Fruit fly (Drosophila melanogaster) whole organism, prepupa: Measurements from ENCODE around the gene CG14402.
A peak's percentile ranks its signal among the peaks of the same experiment; 100 is the strongest.

ENCODE experiments used
- CG10631 ChIP-seq: fragments of 200-800 bp; sonication (Bioruptor generic); optimal IDR thresholded peaks from 2 replicates; lab custom pipeline; 2016; ENCODE audit warnings: missing biosample characterization, missing genetic modification characterization
- CG10669 ChIP-seq: fragments of 200-800 bp; sonication (Bioruptor generic); optimal IDR thresholded peaks from 3 replicates; lab custom pipeline; 2018; ENCODE audit warnings: missing biosample characterization, mild to moderate bottlenecking, missing genetic modification characterization, moderate library complexity
- CG11294 ChIP-seq: fragments of 200-800 bp; sonication (Bioruptor generic); IDR thresholded peaks from 2 replicates; pipeline ENCODE4 v1.3.6; 2022; ENCODE audit warnings: missing biosample characterization, missing genetic modification characterization
- CG11762 ChIP-seq: fragments of 200-800 bp; sonication (Bioruptor generic); optimal IDR thresholded peaks from 3 replicates; lab custom pipeline; 2016; ENCODE audit warnings: missing biosample characterization, missing genetic modification characterization; ENCODE audit not compliant: insufficient read depth
- CG11902 ChIP-seq: fragments of 200-800 bp; sonication (Bioruptor generic); optimal IDR thresholded peaks from 3 replicates; lab custom pipeline; 2016; ENCODE audit warnings: missing biosample characterization, missing genetic modification characterization
- CG16779 ChIP-seq: fragments of 200-800 bp; sonication (Bioruptor generic); optimal IDR thresholded peaks from 3 replicates; lab custom pipeline; 2017; ENCODE audit warnings: missing biosample characterization, mild to moderate bottlenecking, missing genetic modification characterization
- CG3032 ChIP-seq: fragments of 200-800 bp; optimal IDR thresholded peaks from 2 replicates; lab custom pipeline; 2019; ENCODE audit warnings: missing biosample characterization, mild to moderate bottlenecking, missing genetic modification characterization, moderate library complexity
- CG31627 ChIP-seq: fragments of 200-800 bp; sonication (Bioruptor generic); optimal IDR thresholded peaks from 3 replicates; lab custom pipeline; 2016; ENCODE audit warnings: missing biosample characterization, missing genetic modification characterization
- CG32006 ChIP-seq: fragments of 200-800 bp; sonication (Bioruptor generic); optimal IDR thresholded peaks from 3 replicates; lab custom pipeline; 2017; ENCODE audit warnings: missing biosample characterization, mild to moderate bottlenecking, missing genetic modification characterization
- CG3919 ChIP-seq: fragments of 200-800 bp; sonication (Bioruptor generic); optimal IDR thresholded peaks from 3 replicates; lab custom pipeline; 2016; ENCODE audit warnings: missing biosample characterization, missing genetic modification characterization
- CG4318 ChIP-seq: fragments of 200-800 bp; sonication (Bioruptor generic); optimal IDR thresholded peaks from 3 replicates; lab custom pipeline; 2017; ENCODE audit warnings: missing biosample characterization, mild to moderate bottlenecking, missing genetic modification characterization
- CG6163 ChIP-seq: fragments of 200-800 bp; sonication (Bioruptor generic); IDR thresholded peaks from 3 replicates; pipeline ENCODE4 v1.3.6; 2022; ENCODE audit warnings: missing biosample characterization, missing genetic modification characterization
- CG6276 ChIP-seq: fragments of 200-800 bp; sonication (Bioruptor generic); optimal IDR thresholded peaks from 2 replicates; lab custom pipeline; 2017; ENCODE audit warnings: missing biosample characterization, mild to moderate bottlenecking, missing genetic modification characterization
- CG6792 ChIP-seq: fragments of 200-800 bp; sonication (Bioruptor generic); optimal IDR thresholded peaks from 3 replicates; lab custom pipeline; 2016; ENCODE audit warnings: missing biosample characterization, missing genetic modification characterization
- CG6808 ChIP-seq: fragments of 200-800 bp; sonication (Bioruptor generic); optimal IDR thresholded peaks from 3 replicates; lab custom pipeline; 2017; ENCODE audit warnings: missing biosample characterization, missing genetic modification characterization, mild to moderate bottlenecking, moderate library complexity, missing genetic modification reagents
- CG8119 ChIP-seq: fragments of 200-800 bp; sonication (Bioruptor generic); IDR thresholded peaks from 3 replicates; pipeline ENCODE4 v1.3.6; 2022; ENCODE audit warnings: missing biosample characterization, missing genetic modification characterization
- CG8319 ChIP-seq: fragments of 200-800 bp; sonication (Bioruptor generic); optimal IDR thresholded peaks from 3 replicates; lab custom pipeline; 2016; ENCODE audit warnings: missing biosample characterization, missing genetic modification characterization
- CG8632 ChIP-seq: fragments of 200-800 bp; sonication (Bioruptor generic); optimal IDR thresholded peaks from 3 replicates; lab custom pipeline; 2016; ENCODE audit warnings: missing biosample characterization, missing genetic modification characterization
- CG9139 ChIP-seq: fragments of 200-800 bp; sonication (Bioruptor generic); optimal IDR thresholded peaks from 3 replicates; lab custom pipeline; 2017; ENCODE audit warnings: missing biosample characterization, mild to moderate bottlenecking, missing genetic modification characterization
- Eip78C ChIP-seq: fragments of 200-800 bp; sonication (Bioruptor generic); peaks from one replicate; lab custom pipeline; 2016; ENCODE audit warnings: missing biosample characterization, missing genetic modification characterization
- Gug ChIP-seq: fragments of 200-800 bp; sonication (Bioruptor generic); IDR thresholded peaks from 2 replicates; pipeline ENCODE4 v1.3.6; 2022; ENCODE audit warnings: missing biosample characterization, missing genetic modification characterization
- Hr4 ChIP-seq: fragments of 200-800 bp; sonication (Bioruptor generic); optimal IDR thresholded peaks from 3 replicates; lab custom pipeline; 2016; ENCODE audit warnings: missing biosample characterization, missing genetic modification characterization
- OdsH ChIP-seq: fragments of 200-800 bp; sonication (Bioruptor generic); optimal IDR thresholded peaks from 3 replicates; lab custom pipeline; 2016; ENCODE audit warnings: missing biosample characterization, missing genetic modification characterization
- Smox ChIP-seq: fragments of 200-800 bp; sonication (Bioruptor generic); optimal IDR thresholded peaks from 3 replicates; lab custom pipeline; 2016; ENCODE audit warnings: missing biosample characterization, missing genetic modification characterization
- Sox15 ChIP-seq: fragments of 200-800 bp; sonication (Bioruptor generic); optimal IDR thresholded peaks from 3 replicates; lab custom pipeline; 2016; ENCODE audit warnings: missing biosample characterization, missing genetic modification characterization
- achi ChIP-seq: fragments of 200-800 bp; sonication (Bioruptor generic); optimal IDR thresholded peaks from 3 replicates; lab custom pipeline; 2016; ENCODE audit warnings: missing biosample characterization, missing genetic modification characterization
- dac ChIP-seq: fragments of 200-800 bp; sonication (Bioruptor generic); optimal IDR thresholded peaks from 2 replicates; lab custom pipeline; 2017; ENCODE audit warnings: missing biosample characterization, mild to moderate bottlenecking, missing genetic modification characterization
- dsx ChIP-seq: fragments of 200-800 bp; optimal IDR thresholded peaks from 3 replicates; lab custom pipeline; 2019; ENCODE audit warnings: missing biosample characterization, mild to moderate bottlenecking, missing genetic modification characterization, moderate library complexity; ENCODE audit not compliant: poor library complexity, severe bottlenecking
- eg ChIP-seq: fragments of 200-800 bp; sonication (Bioruptor generic); IDR thresholded peaks from 3 replicates; pipeline ENCODE4 v1.3.6; 2022; ENCODE audit warnings: missing biosample characterization, missing genetic modification characterization
- esn ChIP-seq: fragments of 200-800 bp; sonication (Bioruptor generic); optimal IDR thresholded peaks from 2 replicates; lab custom pipeline; 2016; ENCODE audit warnings: missing biosample characterization, mild to moderate bottlenecking, missing genetic modification characterization, moderate library complexity
- fd85E ChIP-seq: fragments of 200-800 bp; sonication (Bioruptor generic); optimal IDR thresholded peaks from 3 replicates; lab custom pipeline; 2016; ENCODE audit warnings: missing biosample characterization, missing genetic modification characterization
- pdm3 ChIP-seq: fragments of 200-800 bp; sonication (Bioruptor generic); optimal IDR thresholded peaks from 3 replicates; lab custom pipeline; 2016; ENCODE audit warnings: missing biosample characterization, missing genetic modification characterization
- salr ChIP-seq, 2 experiments: fragments of 200-800 bp; sonication (Bioruptor generic); optimal IDR thresholded peaks; 3 replicates each; lab custom pipeline; 2016 to 2018; ENCODE audit warnings: missing biosample characterization in 2 of 2, missing genetic modification characterization in 2 of 2, mild to moderate bottlenecking in 1 of 2
- topi ChIP-seq: fragments of 200-800 bp; sonication (Bioruptor generic); optimal IDR thresholded peaks from 3 replicates; lab custom pipeline; 2016; ENCODE audit warnings: missing biosample characterization, missing genetic modification characterization
- vri ChIP-seq: fragments of 200-800 bp; sonication (Bioruptor generic); optimal IDR thresholded peaks from 3 replicates; lab custom pipeline; 2016; ENCODE audit warnings: missing biosample characterization, mild to moderate bottlenecking, missing genetic modification characterization

CG14402 gene

DNA sequence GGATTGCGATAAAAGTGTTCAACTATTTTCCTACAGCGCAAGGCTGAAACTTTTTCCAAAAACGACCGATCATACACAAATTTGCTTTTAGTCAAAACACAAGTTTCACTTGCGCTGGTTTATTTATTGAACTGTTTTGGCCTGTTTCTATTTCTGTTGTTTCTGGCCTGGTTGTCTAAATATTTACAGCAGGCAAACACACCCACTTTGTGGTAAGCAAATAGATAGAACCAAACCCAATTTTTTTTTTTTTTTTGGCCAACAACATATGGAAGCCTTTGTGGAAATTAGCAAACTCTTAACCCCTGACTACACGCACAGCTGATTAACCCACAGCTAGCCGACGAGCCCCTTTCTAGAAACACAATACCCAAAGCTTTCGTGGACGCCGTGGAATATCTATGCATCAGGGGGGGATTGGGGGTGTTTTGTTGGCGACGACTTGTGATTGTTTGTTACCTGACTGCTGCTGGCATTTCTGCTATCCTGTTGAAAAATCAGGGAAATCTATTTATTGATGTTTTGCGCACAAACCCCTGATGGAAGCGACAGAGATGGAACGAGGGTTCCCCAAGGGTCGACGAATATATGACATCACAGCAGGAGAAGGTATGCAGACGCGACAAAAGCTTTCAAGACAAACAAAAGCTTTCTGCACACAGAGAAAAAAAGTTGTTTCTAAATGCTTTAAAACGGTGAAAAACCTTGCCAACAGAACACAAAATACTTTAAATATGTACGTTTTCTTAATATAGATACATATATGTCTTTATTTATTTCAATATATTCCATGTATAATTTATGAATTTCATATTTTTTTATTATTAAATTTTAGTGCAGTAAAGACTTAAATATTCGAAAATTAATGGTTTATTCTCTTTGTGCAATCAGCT, 41.2 kb upstream of the CG14402 start (continued):
- TF ChIP-seq Eip78C (GFP tag; lab: Kevin White, UChicago) (peak; percentile 68), CG6163 (GFP tag; lab: Robert Waterston, UW) (0 out of 3 replicates have a peak, but pooled peaks have one; percentile 31), CG32006 (GFP tag; lab: Kevin White, UChicago) (peak; percentile 39), achi (GFP tag; lab: Kevin White, UChicago) (peak; percentile 26), OdsH (GFP tag; lab: Kevin White, UChicago) (peak; percentile 33), CG6808 (GFP tag; lab: Kevin White, UChicago) (peak; percentile 14), CG16779 (tag; lab: Kevin White, UChicago) (no peak), CG4318 (GFP tag; lab: Kevin White, UChicago) (no peak), CG11762 (GFP tag; lab: Kevin White, UChicago) (peak; percentile 12), topi (GFP tag; lab: Kevin White, UChicago) (peak; percentile 11), CG11902 (GFP tag; lab: Kevin White, UChicago) (no peak), CG6792 (GFP tag; lab: Kevin White, UChicago) (peak; percentile 40), dsx (peak; percentile 24), pdm3 (peak; percentile 19), CG8632 (GFP tag; lab: Kevin White, UChicago) (peak; percentile 40), esn (peak; percentile 27), vri (peak; percentile 30), CG9139 (peak; percentile 3), CG3919 (GFP tag; lab: Kevin White, UChicago) (peak; percentile 31)

DNA sequence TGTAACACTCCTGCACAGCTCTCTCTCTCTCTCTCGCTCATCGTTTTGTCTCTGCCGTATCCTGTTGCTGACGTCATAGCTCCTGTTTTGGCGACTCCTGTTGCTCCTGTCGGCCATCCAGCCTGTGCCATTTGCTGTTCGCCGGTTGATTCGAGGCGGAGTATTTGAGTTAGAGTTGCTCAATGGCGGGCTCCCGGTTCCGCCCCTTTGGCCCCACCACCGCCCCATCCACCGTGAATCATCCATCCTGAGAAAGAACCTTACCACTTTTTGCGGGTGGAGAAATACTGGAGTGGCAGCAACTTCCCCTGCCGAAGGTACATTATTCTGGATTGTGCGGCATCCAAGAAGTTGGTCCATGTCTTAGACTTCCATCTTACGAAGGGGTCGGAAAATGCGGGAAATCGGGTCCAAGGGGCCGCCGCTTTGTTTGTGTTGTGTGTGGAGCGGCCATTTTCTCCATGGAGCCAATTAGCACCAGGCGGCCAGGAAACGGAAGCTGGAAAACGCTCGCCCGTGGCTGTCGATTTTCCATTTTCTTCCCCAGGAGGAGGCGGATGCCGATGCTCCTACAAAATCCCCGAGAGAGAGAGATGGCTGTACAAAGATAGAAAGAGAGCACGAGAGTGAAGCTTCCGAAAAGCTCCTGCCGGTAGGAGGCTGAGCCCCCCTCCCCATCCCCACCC, 40.4 kb upstream of the CG14402 start:
- no peak for TF ChIP-seq CG16779 (tag; lab: Kevin White, UChicago)

DNA sequence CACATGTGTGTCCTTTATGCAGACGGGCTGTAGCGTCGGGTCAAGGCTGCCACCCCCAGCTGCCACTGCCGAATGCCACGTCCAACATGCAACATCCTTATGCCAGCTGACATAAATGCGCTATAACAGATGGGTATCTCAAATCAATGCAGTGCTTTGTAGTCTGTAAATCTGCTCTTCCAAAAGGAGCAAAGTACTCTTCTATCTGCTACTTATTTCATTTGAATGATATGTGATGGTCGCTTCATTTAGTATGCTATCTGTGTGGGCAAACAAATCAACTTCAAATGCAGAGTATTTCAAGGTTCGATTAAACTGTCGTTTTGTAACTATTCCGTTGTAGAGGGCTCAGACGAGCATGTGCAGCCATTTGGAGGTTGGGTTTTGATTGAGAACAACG, 39.9 kb upstream of the CG14402 start:
- TF ChIP-seq CG6163 (GFP tag; lab: Robert Waterston, UW) (no peak), CG31627 (GFP tag; lab: Kevin White, UChicago) (no peak), dsx (no peak), Gug (GFP tag; lab: Robert Waterston, UW) (no peak), fd85E (GFP tag; lab: Kevin White, UChicago) (no peak), CG16779 (tag; lab: Kevin White, UChicago) (no peak), Eip78C (GFP tag; lab: Kevin White, UChicago) (no peak), Smox (GFP tag; lab: Kevin White, UChicago) (no peak), CG3919 (GFP tag; lab: Kevin White, UChicago) (no peak), vri (no peak), eg (peak; percentile 54; the same call in 1 of the 3 replicates), CG8119 (no peak), CG10631 (GFP tag; lab: Kevin White, UChicago) (no peak), Sox15 (GFP tag; lab: Kevin White, UChicago) (no peak), CG8319 (GFP tag; lab: Kevin White, UChicago) (no peak), salr (GFP tag; optimal IDR thresholded peaks at IDR 0.05; lab: Kevin White, UChicago) (no peak), CG6276 (GFP tag; lab: Kevin White, UChicago) (peak; percentile 6), CG11762 (GFP tag; lab: Kevin White, UChicago) (no peak), dac (GFP tag; lab: Kevin White, UChicago) (no peak), CG11294 (peak; percentile 60; the same call in 1 of the 2 replicates), Hr4 (no peak), CG8632 (GFP tag; lab: Kevin White, UChicago) (no peak), esn (no peak), CG10669 (GFP tag; lab: Kevin White, UChicago) (peak; percentile 31), CG3032 (tag; lab: Kevin White, UChicago) (peak; percentile 10)
